Fruit fly (Drosophila melanogaster): ENCODE measurements around the gene mdy.

Gene mdy

DNA sequence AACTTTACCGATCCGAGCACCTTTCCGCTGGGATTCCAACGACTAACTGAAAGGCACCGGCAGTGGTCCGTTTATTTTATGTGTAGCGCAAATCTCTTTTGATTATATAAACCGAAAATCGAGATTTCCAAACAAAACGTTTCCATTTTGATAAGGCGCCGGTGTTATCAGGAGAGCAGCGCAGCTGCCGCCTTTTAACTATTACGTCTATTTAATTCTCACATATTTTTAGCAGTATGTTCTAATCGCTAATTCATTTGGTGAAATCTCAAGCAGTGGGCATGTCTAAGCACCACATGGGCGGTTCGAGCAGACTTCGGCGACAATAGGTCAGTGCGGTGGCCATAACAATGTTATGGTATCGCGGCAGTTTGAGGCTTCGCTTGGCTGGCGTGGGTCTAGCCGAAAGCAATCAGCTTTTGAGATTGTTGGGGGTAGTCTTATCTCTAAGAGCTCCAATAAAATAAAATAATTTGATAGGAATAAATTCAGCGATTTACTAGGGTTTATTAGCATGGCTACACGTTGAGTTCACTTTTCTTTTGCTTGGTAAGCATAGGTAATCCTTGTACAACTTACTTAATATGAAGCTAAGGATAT, 25.7 kb upstream of the mdy start, which contains the start of gene Cyt-b5-r (continued):
- TF ChIP-seq H15 (GFP tag; IDR thresholded peaks at IDR 0.05) (no peak), stwl (tag; optimal IDR thresholded peaks at IDR 0.05) (no peak), btn (GFP tag; optimal IDR thresholded peaks at IDR 0.05) (no peak), Mrtf (GFP tag; IDR thresholded peaks at IDR 0.05) (no peak), esg (GFP tag; conservative IDR thresholded peaks at IDR 0.05) (no peak), BtbVII (GFP tag; optimal IDR thresholded peaks at IDR 0.05) (no peak), D (optimal IDR thresholded peaks at IDR 0.05) (no peak), D (GFP tag; optimal IDR thresholded peaks at IDR 0.05) (no peak), schlank (tag; optimal IDR thresholded peaks at IDR 0.05) (no peak), CG14710 (tag; optimal IDR thresholded peaks at IDR 0.05) (no peak), prd (optimal IDR thresholded peaks at IDR 0.05) (no peak), prd (GFP tag; IDR thresholded peaks at IDR 0.05) (no peak), Hr78 (GFP tag; optimal IDR thresholded peaks at IDR 0.05) (peak in 1 of 2 experiments; percentile 56), HLH54F (GFP tag; optimal IDR thresholded peaks at IDR 0.05) (no peak), mirr (GFP tag; optimal IDR thresholded peaks at IDR 0.05) (peak; percentile 91), CG10147 (GFP tag; optimal IDR thresholded peaks at IDR 0.05) (no peak), CG6272 (GFP tag; IDR thresholded peaks at IDR 0.05) (no peak), bowl (GFP tag; IDR thresholded peaks at IDR 0.05) (no peak), CG30431 (GFP tag; optimal IDR thresholded peaks at IDR 0.05) (no peak), CG18476 (GFP tag; optimal IDR thresholded peaks at IDR 0.05) (no peak), CG1529 (GFP tag; optimal IDR thresholded peaks at IDR 0.05) (no peak), CG3407 (GFP tag; optimal IDR thresholded peaks at IDR 0.05) (no peak), CG10209 (GFP tag; optimal IDR thresholded peaks at IDR 0.05) (no peak), CG17385 (GFP tag; optimal IDR thresholded peaks at IDR 0.05) (peak; percentile 26), row (GFP tag; IDR thresholded peaks at IDR 0.05) (no peak), Oli (tag; optimal IDR thresholded peaks at IDR 0.05) (no peak), Atf-2 (GFP tag; optimal IDR thresholded peaks at IDR 0.05) (no peak), bbx (GFP tag; IDR thresholded peaks at IDR 0.05; ENCODE audit: partially characterized antibody) (no peak), slou (GFP tag; optimal IDR thresholded peaks at IDR 0.05) (no peak), caup (GFP tag; optimal IDR thresholded peaks at IDR 0.05; ENCODE audit: severe bottlenecking) (no peak), CG3281 (GFP tag; optimal IDR thresholded peaks at IDR 0.05) (peak; percentile 1), CG30403 (GFP tag; optimal IDR thresholded peaks at IDR 0.05) (no peak), hkb (optimal IDR thresholded peaks at IDR 0.05) (no peak), hkb (GFP tag; IDR thresholded peaks at IDR 0.05) (no peak), p53 (GFP tag; optimal IDR thresholded peaks at IDR 0.05) (no peak), Dp (GFP tag; optimal IDR thresholded peaks at IDR 0.05) (no peak), cwo (GFP tag; optimal IDR thresholded peaks at IDR 0.05) (peak; percentile 83), chinmo (GFP tag; IDR thresholded peaks at IDR 0.05; ENCODE audit: partially characterized antibody) (0 out of 4 replicates have a peak, but pooled peaks have one; percentile 42), ap (GFP tag; IDR thresholded peaks at IDR 0.05) (no peak), E2f1 (GFP tag; IDR thresholded peaks at IDR 0.05) (no peak), jigr1 (GFP tag; IDR thresholded peaks at IDR 0.05) (no peak), dimm (GFP tag; IDR thresholded peaks at IDR 0.05) (no peak), CG32772 (GFP tag; IDR thresholded peaks at IDR 0.05) (no peak), chn (GFP tag; optimal IDR thresholded peaks at IDR 0.05) (no peak), lola (GFP tag; optimal IDR thresholded peaks at IDR 0.05) (no peak), lov (optimal IDR thresholded peaks at IDR 0.05) (no peak), lov (GFP tag; IDR thresholded peaks at IDR 0.05) (no peak), hb (GFP tag; IDR thresholded peaks at IDR 0.05; ENCODE audit: partially characterized antibody) (no peak), Pdp1 (GFP tag; optimal IDR thresholded peaks at IDR 0.05) (peak in 1 of 2 experiments; percentile 98), C15 (GFP tag; IDR thresholded peaks at IDR 0.05) (no peak), CG1832 (GFP tag; optimal IDR thresholded peaks at IDR 0.05) (no peak)
